Fruit fly (Drosophila melanogaster) whole organism, embryonic: ENCODE measurements around the gene SPARC.
A peak's percentile ranks its signal among the peaks of the same experiment; 100 is the strongest.

Source experiments
- Atf6 ChIP-seq: fragments of 200-800 bp; sonication (Bioruptor generic); IDR thresholded peaks from 2 replicates; pipeline ENCODE4 v1.3.6; 2022; ENCODE audit warnings: missing biosample characterization, missing genetic modification characterization
- Bgb ChIP-seq: fragments of 200-800 bp; sonication (Bioruptor generic); IDR thresholded peaks from 2 replicates; pipeline ENCODE4 v1.3.6; 2022; ENCODE audit warnings: missing biosample characterization, missing genetic modification characterization; ENCODE audit not compliant: partially characterized antibody
- CG10366 ChIP-seq: fragments of 200-800 bp; sonication (Bioruptor generic); IDR thresholded peaks from 2 replicates; pipeline ENCODE4 v1.3.6; 2022; ENCODE audit warnings: missing biosample characterization, missing genetic modification characterization
- CG11456 ChIP-seq: fragments of 200-800 bp; sonication (Bioruptor generic); IDR thresholded peaks from 3 replicates; pipeline ENCODE4 v1.3.6; 2022; ENCODE audit warnings: missing biosample characterization, missing genetic modification characterization
- CG11560 ChIP-seq: fragments of 200-800 bp; sonication (Bioruptor generic); IDR thresholded peaks from 3 replicates; pipeline ENCODE4 v1.3.6; 2022; ENCODE audit warnings: missing biosample characterization, missing genetic modification characterization
- CG11723 ChIP-seq: fragments of 200-800 bp; sonication (Bioruptor generic); optimal IDR thresholded peaks from 2 replicates; lab custom pipeline; 2017; ENCODE audit warnings: missing biosample characterization, mild to moderate bottlenecking, missing genetic modification characterization
- CG12942 ChIP-seq: fragments of 200-800 bp; sonication (Bioruptor generic); optimal IDR thresholded peaks from 3 replicates; lab custom pipeline; 2016; ENCODE audit warnings: missing biosample characterization, missing genetic modification characterization
- CG17328 ChIP-seq: fragments of 200-800 bp; sonication (Bioruptor generic); IDR thresholded peaks from 2 replicates; pipeline ENCODE4 v1.3.6; 2022; ENCODE audit warnings: missing biosample characterization, missing genetic modification characterization
- CG17829 ChIP-seq: fragments of 200-800 bp; optimal IDR thresholded peaks from 2 replicates; lab custom pipeline; 2019; ENCODE audit warnings: missing biosample characterization, mild to moderate bottlenecking, missing genetic modification characterization, moderate library complexity
- CG2202 ChIP-seq: fragments of 200-800 bp; sonication (Bioruptor generic); optimal IDR thresholded peaks from 2 replicates; lab custom pipeline; 2018; ENCODE audit warnings: missing biosample characterization, mild to moderate bottlenecking, missing genetic modification characterization
- CG2678 ChIP-seq: fragments of 200-800 bp; sonication (Bioruptor generic); optimal IDR thresholded peaks from 3 replicates; lab custom pipeline; 2019; ENCODE audit warnings: missing biosample characterization, mild to moderate bottlenecking, missing genetic modification characterization, moderate library complexity
- CG32532 ChIP-seq: fragments of 200-800 bp; sonication (Bioruptor generic); IDR thresholded peaks from 2 replicates; pipeline ENCODE4 v1.3.6; 2022; ENCODE audit warnings: missing biosample characterization, missing genetic modification characterization
- CG5180 ChIP-seq: fragments of 200-800 bp; sonication (Bioruptor generic); optimal IDR thresholded peaks from 3 replicates; lab custom pipeline; 2017; ENCODE audit warnings: missing biosample characterization, missing genetic modification characterization, mild to moderate bottlenecking, moderate library complexity, missing genetic modification reagents
- CG5953 ChIP-seq: fragments of 200-800 bp; sonication (Bioruptor generic); IDR thresholded peaks from 2 replicates; pipeline ENCODE4 v1.3.6; 2022; ENCODE audit warnings: missing biosample characterization, missing genetic modification characterization
- CG6254 ChIP-seq: fragments of 200-800 bp; sonication (Bioruptor generic); optimal IDR thresholded peaks from 3 replicates; lab custom pipeline; 2017; ENCODE audit warnings: mild to moderate bottlenecking, missing biosample characterization, missing genetic modification reagents, missing genetic modification characterization
- CG6654 ChIP-seq: fragments of 200-800 bp; sonication (Bioruptor generic); optimal IDR thresholded peaks from 2 replicates; lab custom pipeline; 2017; ENCODE audit warnings: missing biosample characterization, mild to moderate bottlenecking, missing genetic modification characterization
- CG8281 ChIP-seq: fragments of 200-800 bp; sonication (Bioruptor generic); optimal IDR thresholded peaks from 2 replicates; lab custom pipeline; 2018; ENCODE audit warnings: missing biosample characterization, mild to moderate bottlenecking, missing genetic modification characterization, moderate library complexity
- CG8359 ChIP-seq: fragments of 200-800 bp; sonication (Bioruptor generic); optimal IDR thresholded peaks from 2 replicates; lab custom pipeline; 2017; ENCODE audit warnings: missing biosample characterization, mild to moderate bottlenecking, missing genetic modification characterization, borderline replicate concordance
- CG8478 ChIP-seq: fragments of >200 bp; optimal IDR thresholded peaks from 2 replicates; lab custom pipeline; 2018
- Deaf1 ChIP-seq: fragments of 200-800 bp; optimal IDR thresholded peaks from 3 replicates; lab custom pipeline; 2019; ENCODE audit warnings: missing biosample characterization, mild to moderate bottlenecking, missing genetic modification characterization, moderate library complexity
- Dp ChIP-seq: fragments of 200-800 bp; sonication (Bioruptor generic); optimal IDR thresholded peaks from 2 replicates; lab custom pipeline; 2018; ENCODE audit warnings: missing biosample characterization, mild to moderate bottlenecking, missing genetic modification characterization, moderate library complexity
- Drgx ChIP-seq: fragments of 200-800 bp; sonication (Bioruptor generic); IDR thresholded peaks from 2 replicates; pipeline ENCODE4 v1.3.6; 2022; ENCODE audit warnings: missing biosample characterization, missing genetic modification characterization
- E2f1 ChIP-seq: fragments of 200-800 bp; sonication (Bioruptor generic); IDR thresholded peaks from 2 replicates; pipeline ENCODE4 v1.3.6; 2022; ENCODE audit warnings: missing biosample characterization, missing genetic modification characterization
- E2f2 ChIP-seq: fragments of 200-800 bp; sonication (Bioruptor generic); IDR thresholded peaks from 2 replicates; pipeline ENCODE4 v1.3.6; 2022; ENCODE audit warnings: missing biosample characterization, missing genetic modification characterization
- Elba2 ChIP-seq: fragments of 200-800 bp; sonication (Bioruptor generic); optimal IDR thresholded peaks from 3 replicates; lab custom pipeline; 2016; ENCODE audit warnings: missing biosample characterization, missing genetic modification characterization
- HHEX ChIP-seq: fragments of 200-800 bp; sonication (Bioruptor generic); optimal IDR thresholded peaks from 3 replicates; lab custom pipeline; 2017; ENCODE audit warnings: missing biosample characterization, mild to moderate bottlenecking, missing genetic modification characterization, missing genetic modification reagents
- Hmx ChIP-seq: fragments of 200-800 bp; sonication (Bioruptor generic); optimal IDR thresholded peaks from 2 replicates; lab custom pipeline; 2016; ENCODE audit warnings: missing biosample characterization, missing genetic modification characterization
- Med ChIP-seq: fragments of 200-800 bp; sonication (Bioruptor generic); peaks from one replicate; lab custom pipeline; 2016; ENCODE audit warnings: missing biosample characterization, missing genetic modification characterization, mild to moderate bottlenecking, inconsistent platforms, moderate library complexity
- Mes4 ChIP-seq: fragments of 200-800 bp; sonication (Bioruptor generic); optimal IDR thresholded peaks from 2 replicates; lab custom pipeline; 2016; ENCODE audit warnings: missing biosample characterization, missing genetic modification characterization
- PHDP ChIP-seq: fragments of 200-800 bp; sonication (Bioruptor generic); optimal IDR thresholded peaks from 3 replicates; lab custom pipeline; 2018; ENCODE audit warnings: missing biosample characterization, mild to moderate bottlenecking, missing genetic modification characterization, moderate library complexity
- Side ChIP-seq: fragments of 200-800 bp; sonication (Bioruptor generic); optimal IDR thresholded peaks from 2 replicates; lab custom pipeline; 2016; ENCODE audit warnings: missing biosample characterization, missing genetic modification characterization
- Vsx1 ChIP-seq: fragments of 200-800 bp; sonication (Bioruptor generic); optimal IDR thresholded peaks from 2 replicates; lab custom pipeline; 2017; ENCODE audit warnings: missing biosample characterization, mild to moderate bottlenecking, missing genetic modification characterization, missing genetic modification reagents
- ac ChIP-seq: fragments of 200-800 bp; sonication (Bioruptor generic); optimal IDR thresholded peaks from 3 replicates; lab custom pipeline; 2017; ENCODE audit warnings: missing biosample characterization, mild to moderate bottlenecking, missing genetic modification characterization
- ap ChIP-seq: fragments of 200-800 bp; sonication (Bioruptor generic); IDR thresholded peaks from 2 replicates; pipeline ENCODE4 v1.3.6; 2022; ENCODE audit warnings: missing biosample characterization, missing genetic modification characterization
- chinmo ChIP-seq: fragments of 200-800 bp; sonication (Bioruptor generic); IDR thresholded peaks from 4 replicates; pipeline ENCODE4 v1.3.6; 2022; ENCODE audit warnings: missing biosample characterization, missing genetic modification characterization; ENCODE audit not compliant: partially characterized antibody
- gce ChIP-seq: fragments of 200-800 bp; sonication (Bioruptor generic); IDR thresholded peaks from 3 replicates; pipeline ENCODE4 v1.3.6; 2022; ENCODE audit warnings: missing biosample characterization, missing genetic modification characterization
- insv ChIP-seq, 2 experiments: fragments of 200-800 bp; sonication (Bioruptor generic); optimal IDR thresholded peaks; 3 replicates each; lab custom pipeline; 2016 to 2018; ENCODE audit warnings: missing biosample characterization in 2 of 2, missing genetic modification characterization in 2 of 2
- jumu ChIP-seq: fragments of 200-800 bp; sonication (Bioruptor generic); optimal IDR thresholded peaks from 3 replicates; lab custom pipeline; 2016; ENCODE audit warnings: missing biosample characterization, missing genetic modification characterization
- ken ChIP-seq: fragments of 200-800 bp; sonication (Bioruptor generic); IDR thresholded peaks from 3 replicates; pipeline ENCODE4 v1.3.6; 2022; ENCODE audit warnings: missing biosample characterization, missing genetic modification characterization
- nerfin-1 ChIP-seq: fragments of 200-800 bp; sonication (Bioruptor generic); optimal IDR thresholded peaks from 3 replicates; lab custom pipeline; 2019; ENCODE audit warnings: missing biosample characterization, mild to moderate bottlenecking, missing genetic modification characterization, moderate library complexity
- pb ChIP-seq: fragments of 200-800 bp; sonication (Bioruptor generic); optimal IDR thresholded peaks from 3 replicates; lab custom pipeline; 2016; ENCODE audit warnings: missing biosample characterization, missing genetic modification characterization
- phol ChIP-seq: fragments of 200-800 bp; sonication (Bioruptor generic); optimal IDR thresholded peaks from 3 replicates; lab custom pipeline; 2018; ENCODE audit warnings: missing biosample characterization, mild to moderate bottlenecking, missing genetic modification characterization, moderate library complexity
- sens ChIP-seq: fragments of 200-800 bp; sonication (Bioruptor generic); peaks from one replicate; lab custom pipeline; 2016; ENCODE audit warnings: missing biosample characterization, missing genetic modification characterization
- seq ChIP-seq: fragments of 200-800 bp; sonication (Bioruptor generic); IDR thresholded peaks from 2 replicates; pipeline ENCODE4 v1.3.6; 2022; ENCODE audit warnings: missing biosample characterization, missing genetic modification characterization
- stc ChIP-seq: fragments of 200-800 bp; sonication (Bioruptor generic); IDR thresholded peaks from 2 replicates; pipeline ENCODE4 v1.3.6; 2022; ENCODE audit warnings: missing biosample characterization, missing genetic modification characterization
- vnd ChIP-seq: fragments of 200-800 bp; sonication (Bioruptor generic); IDR thresholded peaks from 3 replicates; pipeline ENCODE4 v1.3.6; 2022; ENCODE audit warnings: missing biosample characterization, missing genetic modification characterization; ENCODE audit not compliant: partially characterized antibody
- wek ChIP-seq: fragments of 200-800 bp; sonication (Bioruptor generic); optimal IDR thresholded peaks from 3 replicates; lab custom pipeline; 2018; ENCODE audit warnings: missing biosample characterization, mild to moderate bottlenecking, missing genetic modification characterization, moderate library complexity
- zf30C ChIP-seq: fragments of 200-800 bp; sonication (Bioruptor generic); optimal IDR thresholded peaks from 3 replicates; lab custom pipeline; 2018; ENCODE audit warnings: missing biosample characterization, mild to moderate bottlenecking, missing genetic modification characterization

The SPARC gene

DNA sequence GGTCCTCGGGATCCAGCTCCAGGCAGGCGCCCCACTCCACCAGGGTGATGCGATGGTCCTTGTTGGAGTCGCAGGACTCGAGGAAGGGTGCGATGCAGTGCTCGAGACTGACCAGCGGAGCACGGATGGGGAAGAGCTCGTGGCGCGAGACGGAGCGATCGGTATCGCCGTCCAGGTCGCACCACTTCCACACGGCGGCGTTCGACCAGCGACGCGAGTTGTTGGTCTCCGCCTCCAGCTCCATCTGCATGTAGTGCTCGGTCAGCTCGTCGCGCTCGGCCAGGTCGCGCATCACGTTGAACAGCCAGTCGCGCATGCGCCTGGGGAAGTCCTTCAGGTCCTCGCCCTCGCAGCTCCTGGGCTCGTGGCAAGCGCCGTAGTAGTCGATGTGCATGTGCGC lies 2.4 kb downstream of the SPARC start (continued):
- TF ChIP-seq CG2202 (no peak), Med (GFP tag; lab: Kevin White, UChicago) (peak; percentile 43), CG11723 (GFP tag; lab: Kevin White, UChicago) (no peak), CG8478 (lab: Kevin White, UChicago) (peak; percentile 81)

DNA sequence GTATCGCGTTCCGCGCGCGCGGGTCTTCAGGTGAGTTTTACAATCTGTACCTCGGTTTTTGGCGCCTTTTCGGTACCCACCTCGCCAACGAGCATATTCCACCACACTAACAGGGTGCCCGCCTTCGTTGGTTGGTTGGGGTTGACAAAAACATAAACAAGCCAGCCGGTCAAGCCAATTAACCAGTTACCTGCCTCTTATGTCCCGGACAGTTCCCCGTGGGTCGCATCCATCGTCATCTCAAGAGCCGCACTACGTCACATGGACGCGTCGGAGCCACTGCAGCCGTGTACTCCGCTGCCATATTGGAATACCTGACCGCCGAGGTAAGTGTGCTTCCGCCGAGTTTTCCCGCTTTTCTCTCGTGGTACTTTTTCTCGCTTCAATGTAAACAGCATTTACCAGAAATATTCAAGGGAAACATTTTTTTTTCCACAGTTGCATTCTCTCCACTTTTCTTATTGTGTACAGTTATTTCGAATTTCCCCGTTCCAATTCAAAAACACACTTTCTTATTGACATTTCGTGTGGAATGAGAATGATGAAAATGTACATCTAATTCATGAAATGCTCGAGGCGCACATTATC lies 4.2 kb downstream of the SPARC start:
- TF ChIP-seq Atf6 (GFP tag; lab: Robert Waterston, UW) (0 out of 2 replicates have a peak, but pooled peaks have one; percentile 35), CG17328 (0 out of 2 replicates have a peak, but pooled peaks have one; percentile 26), CG2678 (no peak), Drgx (GFP tag; lab: Robert Waterston, UW) (0 out of 2 replicates have a peak, but pooled peaks have one; percentile 9), CG17829 (tag; lab: Kevin White, UChicago) (peak; percentile 16), insv (GFP tag; optimal IDR thresholded peaks at IDR 0.05; lab: Kevin White, UChicago) (peak in 1 of 2 experiments; percentile 49), PHDP (tag; lab: Kevin White, UChicago) (no peak), CG32532 (peak; percentile 16; the same call in 1 of the 2 replicates), CG5180 (GFP tag; lab: Kevin White, UChicago) (peak; percentile 35), CG8281 (tag; lab: Kevin White, UChicago) (no peak), CG11456 (GFP tag; lab: Robert Waterston, UW) (no peak), Deaf1 (tag; lab: Kevin White, UChicago) (no peak), CG10366 (GFP tag; lab: Robert Waterston, UW) (peak; percentile 79), seq (GFP tag; lab: Robert Waterston, UW) (peak; percentile 37; the same call in 1 of the 2 replicates), CG6654 (GFP tag; lab: Kevin White, UChicago) (no peak), CG5953 (GFP tag; lab: Robert Waterston, UW) (peak; percentile 42; the same call in 1 of the 2 replicates), pb (GFP tag; lab: Kevin White, UChicago) (peak; percentile 29), Bgb (GFP tag; lab: Robert Waterston, UW) (0 out of 2 replicates have a peak, but pooled peaks have one; percentile 8), jumu (GFP tag; lab: Kevin White, UChicago) (peak; percentile 33), CG11560 (0 out of 3 replicates have a peak, but pooled peaks have one; percentile 9), CG6254 (peak; percentile 98), CG12942 (no peak), Mes4 (peak; percentile 23), phol (peak; percentile 41), wek (GFP tag; lab: Kevin White, UChicago) (no peak), ken (GFP tag; lab: Robert Waterston, UW) (0 out of 3 replicates have a peak, but pooled peaks have one; percentile 38), CG8359 (GFP tag; lab: Kevin White, UChicago) (no peak), Side (GFP tag; lab: Kevin White, UChicago) (peak; percentile 30), stc (GFP tag; lab: Robert Waterston, UW) (peak; percentile 46; the same call in 1 of the 2 replicates), chinmo (0 out of 4 replicates have a peak, but pooled peaks have one; percentile 5), ac (GFP tag; lab: Kevin White, UChicago) (no peak), zf30C (GFP tag; lab: Kevin White, UChicago) (no peak), Hmx (GFP tag; lab: Kevin White, UChicago) (peak; percentile 8), Vsx1 (peak; percentile 33), E2f2 (GFP tag; lab: Robert Waterston, UW) (peak; percentile 61), ap (GFP tag; lab: Robert Waterston, UW) (0 out of 2 replicates have a peak, but pooled peaks have one; percentile 10), gce (no peak), Elba2 (GFP tag; lab: Kevin White, UChicago) (peak; percentile 82), Dp (peak; percentile 71), HHEX (GFP tag; lab: Kevin White, UChicago) (peak; percentile 36), sens (GFP tag; lab: Kevin White, UChicago) (peak; percentile 79), nerfin-1 (tag; lab: Kevin White, UChicago) (peak; percentile 69), vnd (GFP tag; lab: Robert Waterston, UW) (no peak), E2f1 (GFP tag; lab: Robert Waterston, UW) (peak; percentile 74; the same call in 1 of the 2 replicates)
